Worm (Caenorhabditis elegans): ENCODE measurements around the gene C07G2.5.
A peak's percentile ranks its signal among the peaks of the same experiment; 100 is the strongest.

The C07G2.5 gene

DNA sequence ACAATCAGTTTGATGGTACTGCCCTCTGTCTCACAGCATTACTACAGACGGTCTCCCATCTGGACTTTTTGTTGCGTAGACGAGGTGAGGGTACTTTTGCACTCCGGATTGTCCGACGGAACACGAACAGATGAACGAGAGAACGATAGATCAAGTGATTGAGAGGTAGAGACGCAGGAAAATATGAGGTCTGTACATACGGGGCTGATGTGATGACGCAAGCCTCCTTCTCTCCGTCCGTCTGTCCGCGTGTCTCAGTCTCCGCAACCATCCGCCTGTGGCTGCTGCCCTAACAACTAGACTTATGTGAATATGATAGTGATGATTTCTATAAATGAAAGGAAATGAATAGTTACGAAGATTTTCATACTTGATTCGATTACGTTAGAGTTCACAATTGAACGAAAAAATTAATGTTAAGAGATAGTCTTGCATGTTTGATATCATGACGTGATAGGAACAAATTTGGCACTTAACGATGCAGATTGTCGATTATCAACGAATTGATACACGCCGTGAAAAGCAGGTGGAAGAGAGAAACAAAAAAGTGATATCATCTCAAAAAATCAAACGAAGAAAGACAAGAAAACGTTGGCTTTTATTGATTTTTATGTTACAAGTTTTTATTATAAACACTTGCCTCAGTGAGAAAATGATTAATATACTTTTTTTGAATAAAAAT lies 3.9 kb upstream of the C07G2.5 start (continued):
- TF ChIP-seq nhr-41 (GFP tag; IDR thresholded peaks at IDR 0.05): no peak
- no peak for TF ChIP-seq dmd-8 (GFP tag; IDR thresholded peaks at IDR 0.05)
- TF ChIP-seq mxl-3 (GFP tag; optimal IDR thresholded peaks at IDR 0.05): peak; percentile 36
- TF ChIP-seq Y105C5A.15 (GFP tag; IDR thresholded peaks at IDR 0.05): no peak
- no peak for TF ChIP-seq attf-4 (tag; optimal IDR thresholded peaks at IDR 0.05)
- TF ChIP-seq F26F4.8 (GFP tag; conservative IDR thresholded peaks at IDR 0.05): no peak
- TF ChIP-seq dve-1 (tag; optimal IDR thresholded peaks at IDR 0.05; ENCODE audit: insufficient read depth): peak; percentile 52
- TF ChIP-seq aha-1 (tag): peak; percentile 48
- peak; percentile 68 for TF ChIP-seq hlh-11 (tag; optimal IDR thresholded peaks at IDR 0.05)
- TF ChIP-seq dmd-9 (GFP tag; IDR thresholded peaks at IDR 0.05): no peak
- no peak for TF ChIP-seq nhr-11 (tag; optimal IDR thresholded peaks at IDR 0.05)
- TF ChIP-seq nhr-10 (tag; optimal IDR thresholded peaks at IDR 0.05): no peak
- TF ChIP-seq daf-19 (GFP tag; conservative IDR thresholded peaks at IDR 0.05): no peak
- TF ChIP-seq F37D6.2 (tag; optimal IDR thresholded peaks at IDR 0.05): no peak
- no peak for TF ChIP-seq ceh-20 (GFP tag; IDR thresholded peaks at IDR 0.05)
- TF ChIP-seq D1046.2 (GFP tag; IDR thresholded peaks at IDR 0.05): no peak
- TF ChIP-seq daf-12 (tag; optimal IDR thresholded peaks at IDR 0.05): no peak
- TF ChIP-seq gei-8 (GFP tag; optimal IDR thresholded peaks at IDR 0.05): no peak
- no peak for TF ChIP-seq arid-1 (GFP tag; conservative IDR thresholded peaks at IDR 0.05)
- TF ChIP-seq hmg-1.1 (GFP tag; IDR thresholded peaks at IDR 0.05): peak; percentile 43; the same call in 1 of the 2 replicates
- no peak for TF ChIP-seq unc-130 (GFP tag; optimal IDR thresholded peaks at IDR 0.05)
- TF ChIP-seq ztf-11 (tag; optimal IDR thresholded peaks at IDR 0.05): no peak
- no peak for TF ChIP-seq nhr-111 (GFP tag; optimal IDR thresholded peaks at IDR 0.05)
- no peak for TF ChIP-seq zip-11 (GFP tag; IDR thresholded peaks at IDR 0.05)
- TF ChIP-seq lin-13 (GFP tag; optimal IDR thresholded peaks at IDR 0.05): no peak
- no peak for TF ChIP-seq ceh-82 (tag; optimal IDR thresholded peaks at IDR 0.05)
- TF ChIP-seq lin-1 (GFP tag; IDR thresholded peaks at IDR 0.05): no peak
- no peak for TF ChIP-seq vab-7 (GFP tag; IDR thresholded peaks at IDR 0.05)
- peak; percentile 74 for TF ChIP-seq dmd-6 (GFP tag; IDR thresholded peaks at IDR 0.05)
- TF ChIP-seq nhr-42 (GFP tag; IDR thresholded peaks at IDR 0.05): no peak
- TF ChIP-seq lin-38 (GFP tag; IDR thresholded peaks at IDR 0.05): no peak
- TF ChIP-seq tag-97 (GFP tag; IDR thresholded peaks at IDR 0.05): no peak
- TF ChIP-seq ceh-32 (tag; optimal IDR thresholded peaks at IDR 0.05; ENCODE audit: poor library complexity): no peak
- peak; percentile 32 to 41 for TF ChIP-seq mdl-1 (tag; optimal IDR thresholded peaks at IDR 0.05)
- no peak for TF ChIP-seq nhr-25 (tag; optimal IDR thresholded peaks at IDR 0.05; ENCODE audit: borderline replicate concordance, insufficient read depth)
- TF ChIP-seq F49E8.2 (tag; optimal IDR thresholded peaks at IDR 0.05; ENCODE audit: borderline replicate concordance): no peak
- TF ChIP-seq lin-15B (tag; optimal IDR thresholded peaks at IDR 0.05): no peak
- peak; percentile 74 for TF ChIP-seq nhr-28 (tag; optimal IDR thresholded peaks at IDR 0.05)
- peak; percentile 28; the same call in 1 of the 2 replicates for TF ChIP-seq madf-9 (GFP tag; conservative IDR thresholded peaks at IDR 0.05)
- TF ChIP-seq nhr-237 (tag; optimal IDR thresholded peaks at IDR 0.05): no peak
- TF ChIP-seq pha-4 (GFP tag; IDR thresholded peaks at IDR 0.05): no peak
- no peak for TF ChIP-seq pha-4 (tag; optimal IDR thresholded peaks at IDR 0.05)
- no peak for TF ChIP-seq mxl-2 (GFP tag; conservative IDR thresholded peaks at IDR 0.05)
- TF ChIP-seq zfp-3 (GFP tag; conservative IDR thresholded peaks at IDR 0.05): no peak
- no peak for TF ChIP-seq unc-39 (tag; optimal IDR thresholded peaks at IDR 0.05)
- no peak for TF ChIP-seq dpl-1 (GFP tag; optimal IDR thresholded peaks at IDR 0.05)
- TF ChIP-seq lim-7 (GFP tag; IDR thresholded peaks at IDR 0.05): no peak
- no peak for TF ChIP-seq cey-2 (tag; optimal IDR thresholded peaks at IDR 0.05; ENCODE audit: borderline replicate concordance, insufficient read depth)
- no peak for TF ChIP-seq zag-1 (tag; optimal IDR thresholded peaks at IDR 0.05)
- TF ChIP-seq T20F7.1 (GFP tag; optimal IDR thresholded peaks at IDR 0.05): peak; percentile 1
- TF ChIP-seq tra-1 (GFP tag; IDR thresholded peaks at IDR 0.05): no peak

Data from whole organism, L4 larva.